Fruit fly (Drosophila melanogaster): ENCODE data around the gene CG5151.

CG5151 gene

DNA sequence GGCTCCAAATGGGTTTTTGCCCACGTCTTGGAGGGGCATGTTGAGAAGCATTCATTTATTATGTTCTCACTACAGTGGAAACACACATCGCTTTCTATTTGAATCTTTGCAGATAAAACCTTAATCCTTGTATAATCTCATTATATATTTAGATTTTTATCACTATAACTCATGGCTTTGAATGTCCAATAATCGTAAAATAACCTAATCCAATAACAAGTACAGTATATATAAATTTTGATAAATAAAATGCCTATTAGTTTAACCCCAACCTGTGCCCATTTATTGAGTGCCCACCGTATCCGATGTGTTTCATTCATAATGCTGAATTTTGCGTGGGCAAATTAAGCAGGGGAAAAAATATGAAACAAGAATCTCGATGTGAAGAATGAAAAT lies 18.0 kb downstream of the CG5151 start (continued):
- TF ChIP-seq tll (GFP tag; optimal IDR thresholded peaks at IDR 0.05) (no peak), Taf1 (GFP tag; IDR thresholded peaks at IDR 0.05) (0 out of 2 replicates have a peak, but pooled peaks have one; percentile 28), Dek (tag; optimal IDR thresholded peaks at IDR 0.05) (peak; percentile 55), E2f1 (GFP tag; IDR thresholded peaks at IDR 0.05) (0 out of 2 replicates have a peak, but pooled peaks have one; percentile 11), btn (GFP tag; optimal IDR thresholded peaks at IDR 0.05) (no peak), aop (GFP tag; IDR thresholded peaks at IDR 0.05) (no peak), disco-r (GFP tag; optimal IDR thresholded peaks at IDR 0.05) (no peak), Vsx1 (GFP tag; optimal IDR thresholded peaks at IDR 0.05) (peak; percentile 27), eve (GFP tag; optimal IDR thresholded peaks at IDR 0.05) (peak in 1 of 2 experiments; percentile 22), CoRest (tag; optimal IDR thresholded peaks at IDR 0.05) (peak; percentile 44), CG10209 (GFP tag; optimal IDR thresholded peaks at IDR 0.05) (peak; percentile 29), esg (GFP tag; conservative IDR thresholded peaks at IDR 0.05) (0 out of 2 replicates have a peak, but pooled peaks have one; percentile 8), HmgZ (tag; optimal IDR thresholded peaks at IDR 0.05) (peak; percentile 24), CG11695 (GFP tag; IDR thresholded peaks at IDR 0.05) (peak; percentile 62; the same call in 1 of the 3 replicates), CG8924 (tag; optimal IDR thresholded peaks at IDR 0.05) (peak; percentile 6), CG13424 (tag; optimal IDR thresholded peaks at IDR 0.05) (peak; percentile 55), tgo (GFP tag; IDR thresholded peaks at IDR 0.05) (peak; percentile 22; the same call in 1 of the 3 replicates), CG1792 (GFP tag; optimal IDR thresholded peaks at IDR 0.05) (no peak), slp2 (GFP tag; optimal IDR thresholded peaks at IDR 0.05) (no peak), slbo (GFP tag; IDR thresholded peaks at IDR 0.05) (peak; percentile 67), zfh2 (GFP tag; optimal IDR thresholded peaks at IDR 0.05) (peak; percentile 9), bcd (GFP tag; optimal IDR thresholded peaks at IDR 0.05) (peak; percentile 49), Fer1 (GFP tag; optimal IDR thresholded peaks at IDR 0.05) (peak; percentile 71), kay (GFP tag; optimal IDR thresholded peaks at IDR 0.05) (peak; percentile 3), gcm (GFP tag; optimal IDR thresholded peaks at IDR 0.05) (no peak), CG9817 (tag; optimal IDR thresholded peaks at IDR 0.05) (peak; percentile 60), abd-A (tag; optimal IDR thresholded peaks at IDR 0.05) (no peak), Gug (GFP tag; IDR thresholded peaks at IDR 0.05) (0 out of 4 replicates have a peak, but pooled peaks have one; percentile 13), amos (GFP tag; IDR thresholded peaks at IDR 0.05; ENCODE audit: partially characterized antibody) (no peak), CG18599 (GFP tag; optimal IDR thresholded peaks at IDR 0.05) (peak; percentile 31), Hmr (GFP tag; optimal IDR thresholded peaks at IDR 0.05) (peak; percentile 60), Hand (GFP tag; optimal IDR thresholded peaks at IDR 0.05) (peak; percentile 28), pho (GFP tag; optimal IDR thresholded peaks at IDR 0.05) (peak; percentile 5), CG13775 (GFP tag; optimal IDR thresholded peaks at IDR 0.05) (peak; percentile 16), CG3065 (GFP tag; optimal IDR thresholded peaks at IDR 0.05) (no peak), ind (GFP tag; optimal IDR thresholded peaks at IDR 0.05) (peak; percentile 54), Ada2b (GFP tag; IDR thresholded peaks at IDR 0.05) (peak; percentile 31; the same call in 1 of the 2 replicates), lilli (GFP tag; optimal IDR thresholded peaks at IDR 0.05) (peak; percentile 36), phol (tag; optimal IDR thresholded peaks at IDR 0.05) (peak; percentile 14), dmrt99B (tag; optimal IDR thresholded peaks at IDR 0.05) (peak; percentile 39), CG7556 (GFP tag; optimal IDR thresholded peaks at IDR 0.05) (peak; percentile 39), PHDP (tag; optimal IDR thresholded peaks at IDR 0.05) (peak; percentile 56), Abd-B (GFP tag; optimal IDR thresholded peaks at IDR 0.05) (peak; percentile 3), fd102C (GFP tag; optimal IDR thresholded peaks at IDR 0.05) (no peak), dpn (GFP tag; optimal IDR thresholded peaks at IDR 0.05) (peak in 1 of 2 experiments; percentile 0), NFAT (GFP tag; IDR thresholded peaks at IDR 0.05) (peak; percentile 52; the same call in 1 of the 2 replicates), CG18262 (tag; optimal IDR thresholded peaks at IDR 0.05) (peak; percentile 6), dan (GFP tag; IDR thresholded peaks at IDR 0.05) (no peak), unpg (GFP tag; optimal IDR thresholded peaks at IDR 0.05) (peak; percentile 49), CG13296 (GFP tag; optimal IDR thresholded peaks at IDR 0.05) (peak; percentile 34)
